Worm (Caenorhabditis elegans): ENCODE data around the gene ZK6.8.

ZK6.8 gene

ce11 chrV:381227-381950, at the start of gene ZK6.8:
Gene ZK6.8, plus strand, starts transcription at chrV:381908.
- TF ChIP-seq mab-5 (tag; optimal IDR thresholded peaks at IDR 0.05): no peak
- no peak for TF ChIP-seq lsy-2 (tag; optimal IDR thresholded peaks at IDR 0.05)
- TF ChIP-seq nhr-2 (tag; optimal IDR thresholded peaks at IDR 0.05): no peak
- no peak for TF ChIP-seq nhr-237 (tag; optimal IDR thresholded peaks at IDR 0.05)
- TF ChIP-seq M03D4.4 (tag; optimal IDR thresholded peaks at IDR 0.05): no peak

DNA sequence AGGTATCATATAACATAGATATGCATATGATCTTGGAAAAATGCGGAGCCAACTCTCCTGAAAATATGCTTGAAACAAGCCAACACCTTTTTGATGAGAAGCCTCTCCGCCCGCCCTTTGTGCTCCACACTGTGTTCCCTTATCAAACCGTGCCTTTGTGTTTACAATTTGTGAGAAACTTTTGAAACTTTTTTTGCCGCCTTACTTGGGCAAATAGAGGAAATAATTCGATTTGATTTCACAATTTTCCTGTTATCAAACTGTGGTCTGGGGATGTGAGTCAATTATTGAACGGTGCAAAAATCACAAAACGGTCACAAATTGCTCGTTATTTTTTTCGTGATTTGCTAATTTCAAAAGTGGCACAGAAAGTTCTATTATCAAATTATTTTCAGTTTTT, 49.1 kb upstream of the ZK6.8 start:
- TF ChIP-seq cnd-1 (tag; optimal IDR thresholded peaks at IDR 0.05) (no peak), unc-120 (tag; optimal IDR thresholded peaks at IDR 0.05; ENCODE audit: poor library complexity, severe bottlenecking) (no peak), elt-1 (tag; optimal IDR thresholded peaks at IDR 0.05; ENCODE audit: borderline replicate concordance, insufficient read depth) (no peak), nhr-237 (tag; optimal IDR thresholded peaks at IDR 0.05) (no peak), ces-1 (GFP tag; optimal IDR thresholded peaks at IDR 0.05) (no peak), lsy-2 (tag; optimal IDR thresholded peaks at IDR 0.05) (no peak), tbx-8 (GFP tag; optimal IDR thresholded peaks at IDR 0.05) (no peak), M03D4.4 (tag; optimal IDR thresholded peaks at IDR 0.05) (no peak), blmp-1 (tag; optimal IDR thresholded peaks at IDR 0.05) (no peak), ztf-11 (tag; optimal IDR thresholded peaks at IDR 0.05) (no peak), drap-1 (GFP tag; optimal IDR thresholded peaks at IDR 0.05) (no peak)

DNA sequence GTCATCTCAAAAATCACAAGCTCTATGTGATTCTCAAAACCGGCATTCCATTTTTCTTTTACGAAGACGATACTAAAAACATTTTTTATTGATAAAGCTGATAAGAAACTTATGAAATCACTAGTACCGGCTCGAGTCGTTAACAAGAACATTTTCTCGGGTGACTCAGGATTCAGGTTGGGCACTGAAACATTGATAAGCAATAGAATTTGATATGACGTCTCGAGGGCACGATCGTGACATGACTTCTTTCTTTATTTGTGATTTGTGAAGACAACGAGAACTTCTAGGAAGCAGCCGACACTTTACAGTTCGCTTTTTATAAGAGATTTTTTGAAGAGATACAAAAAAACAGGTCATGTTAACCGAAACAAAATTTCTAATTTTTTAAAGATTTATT, 48.0 kb upstream of the ZK6.8 start:
- no peak for TF ChIP-seq ces-1 (GFP tag; optimal IDR thresholded peaks at IDR 0.05)
- no peak for TF ChIP-seq nhr-2 (tag; optimal IDR thresholded peaks at IDR 0.05)
- TF ChIP-seq mls-2 (tag; optimal IDR thresholded peaks at IDR 0.05): no peak
- TF ChIP-seq unc-120 (tag; optimal IDR thresholded peaks at IDR 0.05; ENCODE audit: poor library complexity, severe bottlenecking): no peak
- no peak for TF ChIP-seq hlh-1 (tag; optimal IDR thresholded peaks at IDR 0.05)
- TF ChIP-seq ceh-43 (GFP tag; optimal IDR thresholded peaks at IDR 0.05): no peak
- TF ChIP-seq sem-2 (GFP tag; optimal IDR thresholded peaks at IDR 0.05): no peak
- TF ChIP-seq unc-62 (GFP tag; optimal IDR thresholded peaks at IDR 0.05): no peak
- no peak for TF ChIP-seq ztf-11 (tag; optimal IDR thresholded peaks at IDR 0.05)
- TF ChIP-seq blmp-1 (tag; optimal IDR thresholded peaks at IDR 0.05): no peak
- no peak for TF ChIP-seq nhr-76 (tag; optimal IDR thresholded peaks at IDR 0.05)
- no peak for TF ChIP-seq tbx-8 (GFP tag; optimal IDR thresholded peaks at IDR 0.05)
- TF ChIP-seq nhr-12 (tag; optimal IDR thresholded peaks at IDR 0.05): no peak

ce11 chrV:336350-336749, 45.4 kb upstream of the ZK6.8 start, which contains the start of gene dmd-8:
Gene dmd-8, minus strand, starts transcription at chrV:336450.
- TF ChIP-seq unc-62 (GFP tag; optimal IDR thresholded peaks at IDR 0.05): no peak
- no peak for TF ChIP-seq hlh-1 (tag; optimal IDR thresholded peaks at IDR 0.05)
- no peak for TF ChIP-seq lsy-2 (tag; optimal IDR thresholded peaks at IDR 0.05)
- no peak for TF ChIP-seq ztf-11 (tag; optimal IDR thresholded peaks at IDR 0.05)
- no peak for TF ChIP-seq pha-4 (tag; optimal IDR thresholded peaks at IDR 0.05)

DNA sequence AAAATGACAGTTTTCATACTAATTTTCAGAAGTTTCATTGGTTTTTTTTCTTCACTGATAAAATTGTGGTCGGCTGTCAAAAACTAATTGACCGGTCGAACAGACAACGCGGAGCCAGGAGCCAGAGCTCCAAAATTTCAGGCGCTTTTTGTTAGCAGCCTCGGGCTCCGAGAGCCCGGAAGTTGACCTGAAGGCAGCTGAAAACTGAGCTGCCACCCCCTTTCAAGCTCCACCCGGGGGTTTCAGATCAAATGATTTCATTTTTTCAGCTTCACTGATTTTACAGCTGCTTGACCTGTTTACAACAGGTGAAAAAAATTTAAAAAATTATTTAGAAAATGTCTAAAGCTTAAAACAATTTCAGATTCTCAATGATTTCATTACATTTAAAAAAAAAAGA, 39.4 kb upstream of the ZK6.8 start:
- TF ChIP-seq elt-3 (tag; optimal IDR thresholded peaks at IDR 0.05): no peak
- no peak for TF ChIP-seq hlh-1 (tag; optimal IDR thresholded peaks at IDR 0.05)
- TF ChIP-seq pha-4 (tag; optimal IDR thresholded peaks at IDR 0.05): no peak
- TF ChIP-seq sem-2 (GFP tag; optimal IDR thresholded peaks at IDR 0.05): no peak
- no peak for TF ChIP-seq cnd-1 (tag; optimal IDR thresholded peaks at IDR 0.05)
- no peak for TF ChIP-seq mep-1 (tag; optimal IDR thresholded peaks at IDR 0.05)
- no peak for TF ChIP-seq snpc-4 (tag; optimal IDR thresholded peaks at IDR 0.05)
- no peak for TF ChIP-seq ceh-83 (GFP tag; optimal IDR thresholded peaks at IDR 0.05)
- no peak for TF ChIP-seq bed-3 (GFP tag; optimal IDR thresholded peaks at IDR 0.05)
- TF ChIP-seq blmp-1 (tag; optimal IDR thresholded peaks at IDR 0.05): no peak
- no peak for TF ChIP-seq tbx-8 (GFP tag; optimal IDR thresholded peaks at IDR 0.05)
- TF ChIP-seq elt-1 (tag; optimal IDR thresholded peaks at IDR 0.05; ENCODE audit: borderline replicate concordance, insufficient read depth): no peak
- TF ChIP-seq ham-2 (GFP tag; optimal IDR thresholded peaks at IDR 0.05): no peak
- TF ChIP-seq nhr-28 (tag; optimal IDR thresholded peaks at IDR 0.05): no peak
- no peak for TF ChIP-seq mls-2 (tag; optimal IDR thresholded peaks at IDR 0.05)
- no peak for TF ChIP-seq zip-8 (tag; optimal IDR thresholded peaks at IDR 0.05)
- TF ChIP-seq lin-13 (tag; optimal IDR thresholded peaks at IDR 0.05): no peak
- no peak for TF ChIP-seq lin-32 (GFP tag; optimal IDR thresholded peaks at IDR 0.05)
- TF ChIP-seq ces-1 (GFP tag; optimal IDR thresholded peaks at IDR 0.05): no peak
